Worm (Caenorhabditis elegans) whole organism, young adult: ENCODE measurements around the gene F14F9.8.

Source experiments
- ccch-3 ChIP-seq: fragments of 200-800 bp; sonication (Bioruptor generic); optimal IDR thresholded peaks from 2 replicates; lab custom pipeline; 2018; ENCODE audit warnings: mild to moderate bottlenecking, missing genetic modification characterization, missing compliant biosample characterization
- ceh-58 ChIP-seq: fragments of 200-800 bp; sonication (Bioruptor generic); IDR thresholded peaks from 2 replicates; pipeline ENCODE4 v1.3.6; 2022; ENCODE audit warnings: missing genetic modification characterization, missing compliant biosample characterization
- him-1 ChIP-seq: sonication (generic microtip); optimal IDR thresholded peaks from 2 replicates; lab custom pipeline; 2016; ENCODE audit warnings: missing genotype, missing genetic modification reagents, missing genetic modification characterization, missing compliant biosample characterization
- lsl-1 ChIP-seq: fragments of 200-800 bp; sonication (Bioruptor generic); optimal IDR thresholded peaks from 2 replicates; lab custom pipeline; 2018; ENCODE audit warnings: mild to moderate bottlenecking, missing genetic modification characterization, moderate library complexity, missing compliant biosample characterization
- madf-6 ChIP-seq: fragments of 200-800 bp; sonication (Bioruptor generic); IDR thresholded peaks from 2 replicates; pipeline ENCODE4 v1.3.6; 2022; ENCODE audit warnings: missing genetic modification reagents, missing genetic modification characterization, missing compliant biosample characterization
- mxl-1 ChIP-seq: sonication (generic microtip); optimal IDR thresholded peaks from 2 replicates; lab custom pipeline; 2016; ENCODE audit warnings: missing genetic modification characterization, missing compliant biosample characterization
- pha-4 ChIP-seq: fragments of 150-350 bp; sonication (generic microtip); optimal IDR thresholded peaks from 2 replicates; lab custom pipeline; 2014; ENCODE audit warnings: missing biosample characterization, missing genetic modification reagents, missing genetic modification characterization

- TF ChIP-seq madf-6 (GFP tag; lab: Robert Waterston, UW) (no peak), him-1 (tag; lab: Kevin White, UChicago) (no peak), ceh-58 (GFP tag; lab: Robert Waterston, UW) (no peak), ccch-3 (GFP tag; lab: Kevin White, UChicago) (no peak), pha-4 (no peak), mxl-1 (tag; lab: Kevin White, UChicago) (no peak), lsl-1 (no peak)
Observed at ce11 chrV:5132441-5132840, 2.3 kb downstream of the F14F9.8 start, which contains the start of gene F14F9.4.
